Fruit fly (Drosophila melanogaster): ENCODE measurements around the gene CG3402.

Gene CG3402

DNA sequence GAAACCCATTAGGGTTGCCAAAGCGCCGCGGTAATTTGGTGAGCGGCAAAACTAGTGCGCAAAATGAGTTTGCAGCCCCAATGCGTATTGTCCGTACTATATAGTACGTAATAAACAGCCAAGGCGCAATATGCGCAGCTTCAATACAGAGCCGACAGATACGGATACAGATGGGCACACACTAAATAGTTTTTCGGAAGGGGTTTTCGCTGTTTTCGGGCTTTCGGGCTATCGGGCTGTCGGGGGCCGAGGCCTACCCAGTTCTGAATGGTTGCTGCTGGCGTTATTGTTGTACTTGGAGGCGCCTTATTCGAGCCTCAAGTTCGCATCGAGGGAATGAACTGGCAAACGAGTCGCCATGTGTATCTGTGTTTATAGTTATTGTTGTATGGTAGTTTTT is 22.0 kb downstream of the CG3402 start (continued):
- TF ChIP-seq Gsc (GFP tag; IDR thresholded peaks at IDR 0.05) (no peak), NFAT (GFP tag; IDR thresholded peaks at IDR 0.05) (0 out of 2 replicates have a peak, but pooled peaks have one; percentile 9), H2.0 (GFP tag; IDR thresholded peaks at IDR 0.05) (no peak), CG4820 (GFP tag; optimal IDR thresholded peaks at IDR 0.05) (no peak), CG7745 (tag; optimal IDR thresholded peaks at IDR 0.05) (no peak), chn (GFP tag; optimal IDR thresholded peaks at IDR 0.05) (no peak), CG10959 (GFP tag; IDR thresholded peaks at IDR 0.05) (no peak), dimm (GFP tag; IDR thresholded peaks at IDR 0.05) (no peak), Antp (GFP tag; optimal IDR thresholded peaks at IDR 0.05) (peak; percentile 1), rib (GFP tag; IDR thresholded peaks at IDR 0.05) (0 out of 2 replicates have a peak, but pooled peaks have one; percentile 19), Lhr (GFP tag; optimal IDR thresholded peaks at IDR 0.05) (no peak), CG3281 (GFP tag; optimal IDR thresholded peaks at IDR 0.05) (no peak), CG12769 (tag; optimal IDR thresholded peaks at IDR 0.05) (peak; percentile 45), wdn (GFP tag; IDR thresholded peaks at IDR 0.05) (no peak), nau (GFP tag; optimal IDR thresholded peaks at IDR 0.05) (no peak), CG2199 (GFP tag; IDR thresholded peaks at IDR 0.05) (no peak), crol (GFP tag; IDR thresholded peaks at IDR 0.05) (0 out of 2 replicates have a peak, but pooled peaks have one; percentile 8), Fer2 (tag; optimal IDR thresholded peaks at IDR 0.05) (no peak), CTCF (GFP tag; optimal IDR thresholded peaks at IDR 0.05) (no peak), hkb (optimal IDR thresholded peaks at IDR 0.05) (no peak), hkb (GFP tag; IDR thresholded peaks at IDR 0.05) (no peak), pita (GFP tag; optimal IDR thresholded peaks at IDR 0.05) (no peak), CG8478 (optimal IDR thresholded peaks at IDR 0.05) (no peak), Oaz (GFP tag; IDR thresholded peaks at IDR 0.05) (no peak), Ets65A (GFP tag) (no peak), dmrt11E (tag; optimal IDR thresholded peaks at IDR 0.05) (no peak), tio (GFP tag; optimal IDR thresholded peaks at IDR 0.05) (no peak), salm (tag; optimal IDR thresholded peaks at IDR 0.05) (no peak), gcm2 (GFP tag; optimal IDR thresholded peaks at IDR 0.05) (no peak), chinmo (GFP tag; IDR thresholded peaks at IDR 0.05; ENCODE audit: partially characterized antibody) (peak; percentile 83), Bgb (GFP tag; IDR thresholded peaks at IDR 0.05; ENCODE audit: partially characterized antibody) (peak; percentile 39; the same call in 1 of the 2 replicates), cas (GFP tag; IDR thresholded peaks at IDR 0.05) (0 out of 2 replicates have a peak, but pooled peaks have one; percentile 34), CG8359 (GFP tag; optimal IDR thresholded peaks at IDR 0.05; ENCODE audit: borderline replicate concordance) (no peak), CG13296 (GFP tag; optimal IDR thresholded peaks at IDR 0.05) (no peak), Elba2 (GFP tag; optimal IDR thresholded peaks at IDR 0.05) (no peak), CG13624 (GFP tag; optimal IDR thresholded peaks at IDR 0.05) (peak; percentile 93), ERR (GFP tag; optimal IDR thresholded peaks at IDR 0.05) (no peak), lov (optimal IDR thresholded peaks at IDR 0.05) (no peak), lov (GFP tag; IDR thresholded peaks at IDR 0.05) (peak; percentile 24; the same call in 1 of the 3 replicates), tna (GFP tag; IDR thresholded peaks at IDR 0.05; ENCODE audit: partially characterized antibody) (no peak), sim (GFP tag; IDR thresholded peaks at IDR 0.05) (no peak), Doc2 (GFP tag; IDR thresholded peaks at IDR 0.05) (no peak), BtbVII (GFP tag; optimal IDR thresholded peaks at IDR 0.05) (no peak), CG16813 (GFP tag; IDR thresholded peaks at IDR 0.05; ENCODE audit: partially characterized antibody) (no peak), YL-1 (GFP tag; optimal IDR thresholded peaks at IDR 0.05) (no peak), ash1 (GFP tag; optimal IDR thresholded peaks at IDR 0.05) (peak; percentile 5), CG16863 (GFP tag; optimal IDR thresholded peaks at IDR 0.05) (peak; percentile 9), al (GFP tag; IDR thresholded peaks at IDR 0.05) (no peak), HmgD (GFP tag; optimal IDR thresholded peaks at IDR 0.05) (no peak), pzg (GFP tag; optimal IDR thresholded peaks at IDR 0.05) (no peak), cg (GFP tag; optimal IDR thresholded peaks at IDR 0.05) (no peak), pb (GFP tag; optimal IDR thresholded peaks at IDR 0.05) (no peak), Med (GFP tag) (peak; percentile 69)

Data from whole organism, embryonic.